Fruit fly (Drosophila melanogaster): ENCODE measurements around the gene Gnpnat.

dm6 chr3R:29782367-29782766 is 44.3 kb downstream of the Gnpnat start:
- TF ChIP-seq psq (GFP tag; optimal IDR thresholded peaks at IDR 0.05) (peak; percentile 51), foxo (GFP tag; optimal IDR thresholded peaks at IDR 0.05) (peak in 1 of 2 experiments; percentile 19), fru (GFP tag; optimal IDR thresholded peaks at IDR 0.05) (peak; percentile 50), usp (GFP tag; optimal IDR thresholded peaks at IDR 0.05) (no peak), Myc (optimal IDR thresholded peaks at IDR 0.05) (no peak), pan (optimal IDR thresholded peaks at IDR 0.05) (no peak), Hr78 (GFP tag; optimal IDR thresholded peaks at IDR 0.05) (no peak), ey (GFP tag; optimal IDR thresholded peaks at IDR 0.05) (no peak), Abd-B (GFP tag; optimal IDR thresholded peaks at IDR 0.05) (no peak), jim (GFP tag; optimal IDR thresholded peaks at IDR 0.05) (no peak), OdsH (GFP tag; optimal IDR thresholded peaks at IDR 0.05) (peak; percentile 11), tai (GFP tag; optimal IDR thresholded peaks at IDR 0.05) (peak; percentile 8)
